Fruit fly (Drosophila melanogaster) whole organism, embryonic: ENCODE results near the gene stg.

Source experiments
- Atf6 ChIP-seq: fragments of 200-800 bp; sonication (Bioruptor generic); IDR thresholded peaks from 2 replicates; pipeline ENCODE4 v1.3.6; 2022; ENCODE audit warnings: missing biosample characterization, missing genetic modification characterization
- Bgb ChIP-seq: fragments of 200-800 bp; sonication (Bioruptor generic); IDR thresholded peaks from 2 replicates; pipeline ENCODE4 v1.3.6; 2022; ENCODE audit warnings: missing biosample characterization, missing genetic modification characterization; ENCODE audit not compliant: partially characterized antibody
- BtbVII ChIP-seq: fragments of 200-800 bp; sonication (Bioruptor generic); optimal IDR thresholded peaks from 3 replicates; lab custom pipeline; 2017; ENCODE audit warnings: missing biosample characterization, mild to moderate bottlenecking, missing genetic modification characterization
- CG10147 ChIP-seq: fragments of 200-800 bp; sonication (Bioruptor generic); optimal IDR thresholded peaks from 2 replicates; lab custom pipeline; 2019; ENCODE audit warnings: missing biosample characterization, mild to moderate bottlenecking, missing genetic modification characterization, moderate library complexity
- CG10267 ChIP-seq: fragments of 200-800 bp; sonication (Bioruptor generic); optimal IDR thresholded peaks from 2 replicates; lab custom pipeline; 2018; ENCODE audit warnings: missing biosample characterization, mild to moderate bottlenecking, missing genetic modification characterization, moderate library complexity
- CG10321 ChIP-seq: fragments of 200-800 bp; sonication (Bioruptor generic); IDR thresholded peaks from 2 replicates; pipeline ENCODE4 v1.3.6; 2022; ENCODE audit warnings: missing biosample characterization, missing genetic modification characterization
- CG10431 ChIP-seq: fragments of 200-800 bp; sonication (Bioruptor generic); optimal IDR thresholded peaks from 3 replicates; lab custom pipeline; 2018; ENCODE audit warnings: missing biosample characterization, mild to moderate bottlenecking, missing genetic modification characterization
- CG10543 ChIP-seq: fragments of 200-800 bp; sonication (Bioruptor generic); optimal IDR thresholded peaks from 3 replicates; lab custom pipeline; 2017; ENCODE audit warnings: missing biosample characterization, mild to moderate bottlenecking, missing genetic modification characterization, moderate library complexity
- CG12155 ChIP-seq: fragments of 200-800 bp; sonication (Bioruptor generic); optimal IDR thresholded peaks from 3 replicates; lab custom pipeline; 2016; ENCODE audit warnings: missing biosample characterization, missing genetic modification characterization
- CG13624 ChIP-seq: fragments of 200-800 bp; sonication (Bioruptor generic); optimal IDR thresholded peaks from 2 replicates; lab custom pipeline; 2016; ENCODE audit warnings: missing biosample characterization, missing genetic modification characterization
- CG14965 ChIP-seq: fragments of 200-800 bp; sonication (Bioruptor generic); optimal IDR thresholded peaks from 2 replicates; lab custom pipeline; 2016; ENCODE audit warnings: missing biosample characterization, missing genetic modification characterization, borderline replicate concordance
- CG1529 ChIP-seq: fragments of 200-800 bp; sonication (Bioruptor generic); optimal IDR thresholded peaks from 3 replicates; lab custom pipeline; 2018; ENCODE audit warnings: missing biosample characterization, missing genetic modification characterization
- CG15601 ChIP-seq: fragments of 200-800 bp; sonication (Bioruptor generic); optimal IDR thresholded peaks from 3 replicates; lab custom pipeline; 2019; ENCODE audit warnings: missing biosample characterization, mild to moderate bottlenecking, missing genetic modification characterization, moderate library complexity
- CG17359 ChIP-seq: fragments of 200-800 bp; sonication (Bioruptor generic); optimal IDR thresholded peaks from 3 replicates; lab custom pipeline; 2018; ENCODE audit warnings: missing biosample characterization, mild to moderate bottlenecking, missing genetic modification characterization, moderate library complexity
- CG2116 ChIP-seq: fragments of 200-800 bp; sonication (Bioruptor generic); optimal IDR thresholded peaks from 3 replicates; lab custom pipeline; 2018; ENCODE audit warnings: missing biosample characterization, mild to moderate bottlenecking, missing genetic modification characterization
- CG2129 ChIP-seq: fragments of 200-800 bp; sonication (Bioruptor generic); IDR thresholded peaks from 2 replicates; pipeline ENCODE4 v1.3.6; 2022; ENCODE audit warnings: missing biosample characterization, missing genetic modification characterization; ENCODE audit not compliant: partially characterized antibody
- CG3065 ChIP-seq: fragments of 200-800 bp; sonication (Bioruptor generic); optimal IDR thresholded peaks from 2 replicates; lab custom pipeline; 2016; ENCODE audit warnings: missing biosample characterization, missing genetic modification characterization
- CG31441 ChIP-seq: fragments of 200-800 bp; sonication (Bioruptor generic); IDR thresholded peaks from 2 replicates; pipeline ENCODE4 v1.3.6; 2022; ENCODE audit warnings: missing biosample characterization, missing genetic modification characterization
- CG32767 ChIP-seq: fragments of 200-800 bp; sonication (Bioruptor generic); IDR thresholded peaks from 2 replicates; pipeline ENCODE4 v1.3.6; 2022; ENCODE audit warnings: missing biosample characterization, missing genetic modification characterization
- CG34376 ChIP-seq: fragments of 200-800 bp; sonication (Bioruptor generic); optimal IDR thresholded peaks from 2 replicates; lab custom pipeline; 2018; ENCODE audit warnings: missing biosample characterization, mild to moderate bottlenecking, missing genetic modification characterization
- CG4282 ChIP-seq: fragments of 200-800 bp; sonication (Bioruptor generic); optimal IDR thresholded peaks from 2 replicates; lab custom pipeline; 2016; ENCODE audit warnings: missing biosample characterization, missing genetic modification characterization
- CG6854 ChIP-seq: fragments of 200-800 bp; sonication (Bioruptor generic); optimal IDR thresholded peaks from 3 replicates; lab custom pipeline; 2017; ENCODE audit warnings: missing biosample characterization, mild to moderate bottlenecking, missing genetic modification characterization
- CG7745 ChIP-seq: fragments of 200-800 bp; sonication (Bioruptor generic); optimal IDR thresholded peaks from 2 replicates; lab custom pipeline; 2018; ENCODE audit warnings: missing biosample characterization, mild to moderate bottlenecking, missing genetic modification characterization, moderate library complexity
- CG8388 ChIP-seq: fragments of 200-800 bp; sonication (Bioruptor generic); optimal IDR thresholded peaks from 2 replicates; lab custom pipeline; 2019; ENCODE audit warnings: missing biosample characterization, mild to moderate bottlenecking, missing genetic modification characterization, moderate library complexity
- CkIIα-i1 ChIP-seq: fragments of 200-800 bp; sonication (Bioruptor generic); IDR thresholded peaks from 2 replicates; pipeline ENCODE4 v1.3.6; 2022; ENCODE audit warnings: missing biosample characterization, missing genetic modification characterization
- Dip3 ChIP-seq: fragments of 200-800 bp; sonication (Bioruptor generic); optimal IDR thresholded peaks from 3 replicates; lab custom pipeline; 2016; ENCODE audit warnings: missing biosample characterization, missing genetic modification characterization
- ERR ChIP-seq: fragments of 200-800 bp; sonication (Bioruptor generic); optimal IDR thresholded peaks from 2 replicates; lab custom pipeline; 2016; ENCODE audit warnings: missing biosample characterization, missing genetic modification characterization
- Ets65A ChIP-seq: fragments of 200-800 bp; sonication (Bioruptor generic); peaks from one replicate; lab custom pipeline; 2016; ENCODE audit warnings: missing biosample characterization, missing genetic modification characterization
- HmgZ ChIP-seq: fragments of 200-800 bp; sonication (Bioruptor generic); optimal IDR thresholded peaks from 2 replicates; lab custom pipeline; 2018; ENCODE audit warnings: missing biosample characterization, mild to moderate bottlenecking, missing genetic modification characterization
- Hr39 ChIP-seq: fragments of >200 bp; optimal IDR thresholded peaks from 2 replicates; lab custom pipeline; 2017
- Pdp1 ChIP-seq, 2 experiments: fragments of 200-800 bp; sonication (Bioruptor generic); optimal IDR thresholded peaks; 3 replicates each; lab custom pipeline; 2016; ENCODE audit warnings: missing biosample characterization in 2 of 2, missing genetic modification characterization in 2 of 2, mild to moderate bottlenecking in 1 of 2, moderate library complexity in 1 of 2
- Rx ChIP-seq: fragments of 200-800 bp; sonication (Bioruptor generic); IDR thresholded peaks from 2 replicates; pipeline ENCODE4 v1.3.6; 2022; ENCODE audit warnings: missing biosample characterization, missing genetic modification characterization
- Stat92E ChIP-seq, 3 experiments: fragments of >200 bp in 2 of 3; fragments of 200-800 bp in 1 of 3; sonication (Bioruptor generic) in 1 of 3; optimal IDR thresholded peaks; 2 replicates each; lab custom pipeline; 2017 to 2019; ENCODE audit warnings: missing biosample characterization in 3 of 3, missing genetic modification characterization in 3 of 3, mild to moderate bottlenecking in 1 of 3, moderate library complexity in 1 of 3
- TFAM ChIP-seq: fragments of 200-800 bp; sonication (Bioruptor generic); optimal IDR thresholded peaks from 2 replicates; lab custom pipeline; 2017; ENCODE audit warnings: missing biosample characterization, missing genetic modification characterization, inconsistent platforms
- al ChIP-seq: fragments of 200-800 bp; sonication (Bioruptor generic); IDR thresholded peaks from 2 replicates; pipeline ENCODE4 v1.3.6; 2022; ENCODE audit warnings: missing biosample characterization, missing genetic modification characterization
- bowl ChIP-seq: fragments of 200-800 bp; sonication (Bioruptor generic); IDR thresholded peaks from 2 replicates; pipeline ENCODE4 v1.3.6; 2022; ENCODE audit warnings: missing biosample characterization, missing genetic modification characterization
- caup ChIP-seq: fragments of 200-800 bp; sonication (Bioruptor generic); optimal IDR thresholded peaks from 3 replicates; lab custom pipeline; 2017; ENCODE audit warnings: missing biosample characterization, mild to moderate bottlenecking, missing genetic modification characterization, moderate library complexity; ENCODE audit not compliant: severe bottlenecking
- crol ChIP-seq: fragments of 200-800 bp; sonication (Bioruptor generic); IDR thresholded peaks from 2 replicates; pipeline ENCODE4 v1.3.6; 2022; ENCODE audit warnings: missing biosample characterization, missing genetic modification characterization
- gfzf ChIP-seq: fragments of 200-800 bp; sonication (Bioruptor generic); optimal IDR thresholded peaks from 2 replicates; lab custom pipeline; 2016; ENCODE audit warnings: missing biosample characterization, mild to moderate bottlenecking, missing genetic modification characterization, moderate library complexity
- gro ChIP-seq: fragments of 200-800 bp; sonication (Bioruptor generic); optimal IDR thresholded peaks from 2 replicates; lab custom pipeline; 2016; ENCODE audit warnings: missing biosample characterization, missing genetic modification characterization
- lmd ChIP-seq: fragments of 200-800 bp; sonication (Bioruptor generic); IDR thresholded peaks from 2 replicates; pipeline ENCODE4 v1.3.6; 2022; ENCODE audit warnings: missing biosample characterization, missing genetic modification characterization
- lov ChIP-seq, 2 experiments: fragments of 200-800 bp in 1 of 2; fragments of >200 bp in 1 of 2; sonication (Bioruptor generic) in 1 of 2; IDR thresholded peaks in 1 of 2; optimal IDR thresholded peaks in 1 of 2; 2 replicates in 1 of 2; 3 replicates in 1 of 2; pipeline versions ENCODE4 v1.3.6 to Lab custom; 2017 to 2022; ENCODE audit warnings: missing biosample characterization in 1 of 2, missing genetic modification characterization in 1 of 2
- mld ChIP-seq: fragments of 200-800 bp; sonication (Bioruptor generic); IDR thresholded peaks from 3 replicates; pipeline ENCODE4 v1.3.6; 2022; ENCODE audit warnings: missing biosample characterization, missing genetic modification characterization; ENCODE audit not compliant: partially characterized antibody
- odd ChIP-seq: fragments of 200-800 bp; sonication (Bioruptor generic); optimal IDR thresholded peaks from 2 replicates; lab custom pipeline; 2017; ENCODE audit warnings: missing biosample characterization, mild to moderate bottlenecking, missing genetic modification characterization
- otp ChIP-seq: fragments of 200-800 bp; sonication (Bioruptor generic); IDR thresholded peaks from 3 replicates; pipeline ENCODE4, ENCODE4 v1.3.6; 2022; ENCODE audit warnings: missing biosample characterization, missing genetic modification characterization
- sug ChIP-seq: fragments of 200-800 bp; optimal IDR thresholded peaks from 2 replicates; lab custom pipeline; 2019; ENCODE audit warnings: missing biosample characterization, mild to moderate bottlenecking, missing genetic modification characterization, moderate library complexity
- trh ChIP-seq: fragments of 200-800 bp; sonication (Bioruptor generic); optimal IDR thresholded peaks from 2 replicates; lab custom pipeline; 2016; ENCODE audit warnings: missing biosample characterization, missing genetic modification characterization
- vnd ChIP-seq: fragments of 200-800 bp; sonication (Bioruptor generic); IDR thresholded peaks from 3 replicates; pipeline ENCODE4 v1.3.6; 2022; ENCODE audit warnings: missing biosample characterization, missing genetic modification characterization; ENCODE audit not compliant: partially characterized antibody

stg gene

dm6 chr3R:29204612-29205480, 50.8 kb downstream of the stg start (continued):
- peak; percentile 92 for TF ChIP-seq Ets65A (GFP tag; lab: Kevin White, UChicago)
- TF ChIP-seq CG12155 (GFP tag; lab: Kevin White, UChicago): peak; percentile 54
- no peak for TF ChIP-seq CG10543 (GFP tag; lab: Kevin White, UChicago)
- peak; percentile 46 for TF ChIP-seq TFAM (GFP tag; lab: Kevin White, UChicago)
- TF ChIP-seq CG13624: peak; percentile 19
- peak; percentile 80 for TF ChIP-seq CG1529 (GFP tag; lab: Kevin White, UChicago)
- TF ChIP-seq CG10431 (GFP tag; lab: Kevin White, UChicago): peak; percentile 29
- TF ChIP-seq lmd: peak; percentile 82
- peak; percentile 79 for TF ChIP-seq Rx (GFP tag; lab: Robert Waterston, UW)
- peak; percentile 40; the same call in 1 of the 2 replicates for TF ChIP-seq crol (GFP tag; lab: Robert Waterston, UW)
- peak; percentile 28 for TF ChIP-seq CG6854 (GFP tag; lab: Kevin White, UChicago)
- TF ChIP-seq CG10147 (GFP tag; lab: Kevin White, UChicago): no peak
- no peak for TF ChIP-seq Bgb
- TF ChIP-seq CG10267 (tag; lab: Kevin White, UChicago): peak; percentile 68
- TF ChIP-seq CG2129 (GFP tag; lab: Robert Waterston, UW): no peak
- TF ChIP-seq caup (GFP tag; lab: Kevin White, UChicago): peak; percentile 32
- TF ChIP-seq CG2116 (GFP tag; lab: Kevin White, UChicago): peak; percentile 29
- TF ChIP-seq CG3065 (GFP tag; lab: Kevin White, UChicago): peak; percentile 35
- peak; percentile 79 for TF ChIP-seq CG8388 (GFP tag; lab: Kevin White, UChicago)
- no peak for TF ChIP-seq mld (GFP tag; lab: Robert Waterston, UW)
- peak; percentile 65 for TF ChIP-seq CG32767
- peak; percentile 48 for TF ChIP-seq HmgZ
- TF ChIP-seq CG17359 (tag; lab: Kevin White, UChicago): peak; percentile 85
- peak; percentile 80 for TF ChIP-seq otp
- peak; percentile 12 for TF ChIP-seq CG14965 (GFP tag; lab: Kevin White, UChicago)
- TF ChIP-seq bowl (GFP tag; lab: Robert Waterston, UW): no peak
- no peak for TF ChIP-seq CkIIα-i1 (GFP tag; lab: Robert Waterston, UW)
- TF ChIP-seq vnd (GFP tag; lab: Robert Waterston, UW): no peak
- TF ChIP-seq gro (GFP tag; lab: Kevin White, UChicago): no peak
- TF ChIP-seq Atf6 (GFP tag; lab: Robert Waterston, UW): no peak
- TF ChIP-seq CG10321 (GFP tag; lab: Robert Waterston, UW): no peak
- TF ChIP-seq Dip3: no peak
- TF ChIP-seq al (GFP tag; lab: Robert Waterston, UW): 0 out of 2 replicates have a peak, but pooled peaks have one; percentile 13
- peak; percentile 71 to 75 for TF ChIP-seq Pdp1 (GFP tag; optimal IDR thresholded peaks at IDR 0.05; lab: Kevin White, UChicago)
- TF ChIP-seq gfzf (GFP tag; lab: Kevin White, UChicago): no peak
- TF ChIP-seq odd (GFP tag; lab: Kevin White, UChicago): peak; percentile 61
- TF ChIP-seq CG34376: no peak
- TF ChIP-seq Hr39 (lab: Kevin White, UChicago): no peak
- TF ChIP-seq CG4282 (GFP tag; lab: Kevin White, UChicago): no peak
- peak; percentile 79 for TF ChIP-seq CG15601 (tag; lab: Kevin White, UChicago)
- peak; percentile 25 for TF ChIP-seq ERR (GFP tag; lab: Kevin White, UChicago)
- no peak for TF ChIP-seq trh
- TF ChIP-seq BtbVII (GFP tag; lab: Kevin White, UChicago): peak; percentile 11
- no peak for TF ChIP-seq lov (optimal IDR thresholded peaks at IDR 0.05; lab: Kevin White, UChicago)
- peak; percentile 65; the same call in 1 of the 3 replicates for TF ChIP-seq lov (GFP tag; IDR thresholded peaks at IDR 0.05; lab: Robert Waterston, UW)
- TF ChIP-seq CG31441: peak; percentile 88
- no peak for TF ChIP-seq Stat92E (GFP tag; optimal IDR thresholded peaks at IDR 0.05; lab: Kevin White, UChicago)
- TF ChIP-seq CG7745 (tag; lab: Kevin White, UChicago): no peak
- TF ChIP-seq sug (tag; lab: Kevin White, UChicago): peak; percentile 12
